Worm (Caenorhabditis elegans): ENCODE data around the gene C07B5.2.

The C07B5.2 gene

DNA sequence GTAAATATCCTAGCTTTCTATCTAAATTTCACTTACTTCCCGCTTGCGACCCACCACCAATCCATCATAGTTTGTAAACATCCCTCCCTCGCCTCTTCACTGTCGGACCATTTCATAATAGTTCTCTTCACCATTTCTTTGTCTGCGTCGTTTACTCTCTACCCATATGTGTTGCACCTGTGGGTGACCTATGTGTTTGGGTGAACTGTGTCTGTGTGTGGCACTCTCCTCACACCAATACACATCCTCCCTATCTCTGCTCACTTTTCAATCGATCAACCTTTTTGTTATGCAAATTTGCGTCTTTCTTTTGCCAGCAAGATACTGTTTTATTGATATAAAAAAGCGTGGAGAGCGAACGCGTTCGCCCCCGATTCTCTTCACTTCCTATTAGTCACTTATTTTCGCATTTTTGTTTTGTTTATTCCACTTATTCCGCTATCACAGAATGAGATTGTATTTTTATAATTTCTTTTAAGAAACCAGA is 12.1 kb downstream of the C07B5.2 start:
- TF ChIP-seq ceh-31 (tag; optimal IDR thresholded peaks at IDR 0.05) = peak; percentile 13
- no peak for TF ChIP-seq pros-1 (tag; optimal IDR thresholded peaks at IDR 0.05)
- no peak for TF ChIP-seq ceh-19 (GFP tag; optimal IDR thresholded peaks at IDR 0.05)
- peak; percentile 1 for TF ChIP-seq ref-2 (tag; optimal IDR thresholded peaks at IDR 0.05)
- TF ChIP-seq tbx-2 (tag; optimal IDR thresholded peaks at IDR 0.05) = peak; percentile 8

DNA sequence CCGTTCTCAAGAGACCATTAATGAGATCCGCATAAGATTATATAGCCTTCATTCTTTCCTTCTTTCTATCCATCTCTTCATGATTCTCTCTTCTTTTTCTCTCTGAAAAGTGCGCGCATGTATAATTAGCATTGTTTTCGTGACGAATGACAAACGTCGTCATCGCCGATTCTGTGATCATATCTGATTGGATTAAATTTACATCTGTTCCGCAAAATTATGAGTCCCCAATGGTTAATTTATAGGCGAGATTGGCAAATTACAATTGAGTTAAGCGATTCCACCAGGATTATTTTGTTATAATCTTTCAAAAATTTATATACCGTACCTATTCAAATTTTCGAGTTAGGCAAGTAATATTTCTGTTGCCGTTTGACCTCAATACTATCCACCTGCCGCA is 12.8 kb downstream of the C07B5.2 start:
- peak; percentile 57 for TF ChIP-seq unc-42 (tag; optimal IDR thresholded peaks at IDR 0.05)
- TF ChIP-seq hlh-8 (tag; optimal IDR thresholded peaks at IDR 0.05) = no peak

DNA sequence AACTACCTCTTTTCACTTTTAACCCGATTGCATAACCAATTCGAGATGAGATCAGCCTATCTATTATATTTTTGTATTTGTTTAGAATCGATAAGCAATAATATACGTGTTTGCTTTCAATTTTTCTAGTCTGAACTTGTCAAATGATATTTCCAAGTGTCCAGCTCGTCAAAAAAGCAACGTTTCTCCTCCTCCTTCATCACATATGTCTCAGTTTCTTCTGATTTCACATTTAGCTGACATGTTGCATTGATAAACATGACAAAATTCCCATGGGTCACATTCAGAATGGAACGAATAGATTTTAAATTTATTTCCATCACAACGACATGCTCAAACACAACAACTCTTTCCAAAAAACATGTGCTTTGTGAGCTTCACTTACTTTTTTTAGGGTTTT is 17.7 kb downstream of the C07B5.2 start:
- TF ChIP-seq elt-2 (tag; optimal IDR thresholded peaks at IDR 0.05) (no peak), ceh-30 (tag; optimal IDR thresholded peaks at IDR 0.05) (no peak), ceh-24 (tag; optimal IDR thresholded peaks at IDR 0.05) (no peak), eyg-1 (tag; optimal IDR thresholded peaks at IDR 0.05) (no peak), sox-2 (GFP tag; IDR thresholded peaks at IDR 0.05) (no peak), F13H6.1 (tag; optimal IDR thresholded peaks at IDR 0.05) (no peak), C08G9.2 (tag; optimal IDR thresholded peaks at IDR 0.05) (no peak), C38D4.7 (GFP tag; optimal IDR thresholded peaks at IDR 0.05) (no peak), lim-6 (tag; optimal IDR thresholded peaks at IDR 0.05) (no peak), rnt-1 (tag; optimal IDR thresholded peaks at IDR 0.05) (no peak), unc-42 (tag; optimal IDR thresholded peaks at IDR 0.05) (no peak), hlh-30 (tag; optimal IDR thresholded peaks at IDR 0.05; ENCODE audit: insufficient read depth) (no peak), pha-4 (tag; optimal IDR thresholded peaks at IDR 0.05) (no peak), hlh-13 (GFP tag; optimal IDR thresholded peaks at IDR 0.05) (no peak), pat-9 (tag; optimal IDR thresholded peaks at IDR 0.05) (no peak), nhr-232 (tag; optimal IDR thresholded peaks at IDR 0.05) (no peak), lin-11 (tag; optimal IDR thresholded peaks at IDR 0.05) (no peak), ceh-14 (tag; optimal IDR thresholded peaks at IDR 0.05) (no peak), unc-55 (GFP tag; optimal IDR thresholded peaks at IDR 0.05) (no peak), madf-2 (tag; optimal IDR thresholded peaks at IDR 0.05) (no peak)

DNA sequence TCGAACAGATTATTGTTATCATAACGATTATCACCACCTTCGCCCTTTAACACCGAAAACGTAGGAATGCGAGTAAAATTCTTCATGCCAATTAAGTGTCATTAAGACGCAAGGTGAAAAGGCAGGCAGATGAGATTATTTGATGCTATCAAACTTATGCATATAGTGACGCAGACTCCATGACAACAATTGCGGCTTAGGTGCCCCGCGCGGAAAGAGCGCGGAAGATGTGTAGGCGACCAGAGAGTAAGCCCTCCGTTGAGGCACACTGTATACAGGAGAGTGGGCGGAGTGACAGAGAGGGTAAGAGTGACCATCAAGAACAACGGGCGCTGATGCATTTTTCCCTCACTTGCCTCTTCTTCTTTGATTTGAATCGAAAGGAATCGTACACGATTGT is 22.3 kb downstream of the C07B5.2 start:
- TF ChIP-seq tbx-7 (tag; optimal IDR thresholded peaks at IDR 0.05) (no peak), pha-2 (tag; optimal IDR thresholded peaks at IDR 0.05) (peak; percentile 46), tbx-2 (tag; optimal IDR thresholded peaks at IDR 0.05) (peak; percentile 1), ref-2 (tag; optimal IDR thresholded peaks at IDR 0.05) (no peak), rnt-1 (tag; optimal IDR thresholded peaks at IDR 0.05) (peak; percentile 24), hlh-6 (tag; optimal IDR thresholded peaks at IDR 0.05) (peak; percentile 49)

DNA sequence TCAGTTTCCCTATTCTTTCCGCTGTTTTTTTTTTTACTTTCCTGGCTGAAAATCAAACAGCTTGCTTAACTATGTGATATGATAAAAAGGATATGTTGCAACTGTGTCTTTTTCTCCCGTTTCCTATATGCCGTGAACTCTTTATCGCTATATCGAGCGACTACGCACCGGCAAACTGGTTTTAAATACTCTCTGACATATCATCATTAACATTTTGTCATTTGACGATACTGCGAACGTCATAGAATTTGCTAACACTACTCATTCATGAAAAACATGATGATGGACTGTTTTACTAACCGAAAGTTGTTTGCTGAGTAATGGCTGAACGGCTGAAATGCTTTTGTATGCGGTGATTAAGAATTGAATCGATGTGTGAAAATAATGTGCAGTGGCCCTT is 25.6 kb downstream of the C07B5.2 start:
- TF ChIP-seq gmeb-2 (tag; optimal IDR thresholded peaks at IDR 0.05) = no peak
- no peak for TF ChIP-seq C08G9.2 (tag; optimal IDR thresholded peaks at IDR 0.05)
- TF ChIP-seq pqm-1 (tag; optimal IDR thresholded peaks at IDR 0.05) = no peak
- no peak for TF ChIP-seq ceh-24 (tag; optimal IDR thresholded peaks at IDR 0.05)
- no peak for TF ChIP-seq madf-2 (tag; optimal IDR thresholded peaks at IDR 0.05)
- no peak for TF ChIP-seq T23F11.4 (GFP tag; optimal IDR thresholded peaks at IDR 0.05)
- no peak for TF ChIP-seq pha-4 (tag; optimal IDR thresholded peaks at IDR 0.05)
- TF ChIP-seq lim-6 (tag; optimal IDR thresholded peaks at IDR 0.05) = no peak
- TF ChIP-seq ceh-34 (tag; optimal IDR thresholded peaks at IDR 0.05) = no peak
- TF ChIP-seq zip-5 (tag; optimal IDR thresholded peaks at IDR 0.05) = no peak

DNA sequence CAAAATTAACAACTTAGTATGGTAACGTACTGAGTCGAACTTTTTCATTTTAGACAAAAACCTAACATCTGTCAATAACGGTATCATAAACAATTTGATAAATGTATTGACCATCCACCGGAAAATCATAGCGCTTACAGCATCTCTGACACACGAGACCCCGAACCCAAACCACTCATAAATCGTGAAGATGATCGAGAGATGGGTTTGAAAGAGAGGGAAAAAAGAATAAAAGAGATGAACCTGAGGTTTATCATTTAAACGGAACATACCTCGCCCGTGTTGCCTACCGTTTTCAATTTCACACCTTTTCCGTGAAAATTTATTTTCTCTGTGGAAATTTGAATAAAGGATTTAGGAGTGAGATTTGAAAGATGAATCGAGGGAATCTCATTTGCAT is 27.4 kb downstream of the C07B5.2 start:
- TF ChIP-seq ceh-31 (tag; optimal IDR thresholded peaks at IDR 0.05) (no peak), elt-2 (tag; optimal IDR thresholded peaks at IDR 0.05) (no peak)

Data from whole organism, late embryonic.